Fruit fly (Drosophila melanogaster) whole organism, embryonic: ENCODE measurements around the gene CG14631.

Source experiments
- Antp ChIP-seq: fragments of 200-800 bp; sonication (Bioruptor generic); optimal IDR thresholded peaks from 3 replicates; lab custom pipeline; 2016; ENCODE audit warnings: missing biosample characterization, missing genetic modification characterization
- Atf-2 ChIP-seq: fragments of 200-800 bp; sonication (Bioruptor generic); optimal IDR thresholded peaks from 2 replicates; lab custom pipeline; 2016; ENCODE audit warnings: missing biosample characterization, missing genetic modification characterization
- Bdp1 ChIP-seq: fragments of 200-800 bp; sonication (Bioruptor generic); optimal IDR thresholded peaks from 3 replicates; lab custom pipeline; 2016; ENCODE audit warnings: missing biosample characterization, missing genetic modification characterization
- Bteb2 ChIP-seq: fragments of 200-800 bp; sonication (Bioruptor generic); optimal IDR thresholded peaks from 2 replicates; lab custom pipeline; 2016; ENCODE audit warnings: missing biosample characterization, missing genetic modification characterization
- CG10565 ChIP-seq: fragments of 200-800 bp; sonication (Bioruptor generic); optimal IDR thresholded peaks from 3 replicates; lab custom pipeline; 2016; ENCODE audit warnings: missing biosample characterization, mild to moderate bottlenecking, missing genetic modification characterization
- CG11504 ChIP-seq: fragments of 200-800 bp; sonication (Bioruptor generic); optimal IDR thresholded peaks from 3 replicates; lab custom pipeline; 2019; ENCODE audit warnings: missing biosample characterization, mild to moderate bottlenecking, missing genetic modification characterization, moderate library complexity
- CG1233 ChIP-seq: fragments of 200-800 bp; sonication (Bioruptor generic); optimal IDR thresholded peaks from 4 replicates; lab custom pipeline; 2018; ENCODE audit warnings: missing biosample characterization, mild to moderate bottlenecking, missing genetic modification characterization
- CG14050 ChIP-seq: fragments of 200-800 bp; sonication (Bioruptor generic); IDR thresholded peaks from 3 replicates; pipeline ENCODE4 v1.3.6; 2022; ENCODE audit warnings: missing biosample characterization, missing genetic modification characterization
- CG15696 ChIP-seq: fragments of 200-800 bp; sonication (Bioruptor generic); optimal IDR thresholded peaks from 2 replicates; lab custom pipeline; 2019; ENCODE audit warnings: missing biosample characterization, mild to moderate bottlenecking, missing genetic modification characterization, moderate library complexity
- CG1792 ChIP-seq: fragments of 200-800 bp; sonication (Bioruptor generic); optimal IDR thresholded peaks from 2 replicates; lab custom pipeline; 2016; ENCODE audit warnings: missing biosample characterization, missing genetic modification characterization
- CG2120 ChIP-seq: fragments of 200-800 bp; sonication (Bioruptor generic); optimal IDR thresholded peaks from 3 replicates; lab custom pipeline; 2016; ENCODE audit warnings: missing biosample characterization, missing genetic modification characterization
- CG32767 ChIP-seq: fragments of 200-800 bp; sonication (Bioruptor generic); IDR thresholded peaks from 2 replicates; pipeline ENCODE4 v1.3.6; 2022; ENCODE audit warnings: missing biosample characterization, missing genetic modification characterization
- CG3726 ChIP-seq: fragments of 200-800 bp; sonication (Bioruptor generic); IDR thresholded peaks from 3 replicates; pipeline ENCODE4, ENCODE4 v1.3.6; 2022; ENCODE audit warnings: missing biosample characterization, missing genetic modification characterization
- CG4404 ChIP-seq: fragments of 200-800 bp; sonication (Bioruptor generic); IDR thresholded peaks from 2 replicates; pipeline ENCODE4 v1.3.6; 2022; ENCODE audit warnings: missing biosample characterization, missing genetic modification characterization
- CG4707 ChIP-seq: fragments of 200-800 bp; sonication (Bioruptor generic); optimal IDR thresholded peaks from 2 replicates; lab custom pipeline; 2018; ENCODE audit warnings: missing biosample characterization, mild to moderate bottlenecking, missing genetic modification characterization, moderate library complexity
- CG6683 ChIP-seq: fragments of 200-800 bp; sonication (Bioruptor generic); optimal IDR thresholded peaks from 2 replicates; lab custom pipeline; 2017; ENCODE audit warnings: missing biosample characterization, mild to moderate bottlenecking, missing genetic modification characterization, missing genetic modification reagents
- CG7839 ChIP-seq: fragments of 200-800 bp; sonication (Bioruptor generic); optimal IDR thresholded peaks from 3 replicates; lab custom pipeline; 2018; ENCODE audit warnings: missing biosample characterization, mild to moderate bottlenecking, missing genetic modification characterization, moderate library complexity
- CG8290 ChIP-seq, 3 experiments: fragments of 200-800 bp; sonication (Bioruptor generic); optimal IDR thresholded peaks; 2 replicates each; lab custom pipeline; 2016 to 2019; ENCODE audit warnings: missing biosample characterization in 3 of 3, missing genetic modification characterization in 3 of 3, mild to moderate bottlenecking in 2 of 3, moderate library complexity in 1 of 3
- Camta ChIP-seq: fragments of 200-800 bp; sonication (Bioruptor generic); optimal IDR thresholded peaks from 2 replicates; lab custom pipeline; 2016; ENCODE audit warnings: missing biosample characterization, missing genetic modification characterization
- CoRest ChIP-seq: fragments of 200-800 bp; sonication (Bioruptor generic); optimal IDR thresholded peaks from 3 replicates; lab custom pipeline; 2018; ENCODE audit warnings: missing biosample characterization, mild to moderate bottlenecking, missing genetic modification characterization, moderate library complexity
- D19A ChIP-seq: fragments of 200-800 bp; optimal IDR thresholded peaks from 3 replicates; lab custom pipeline; 2019; ENCODE audit warnings: missing biosample characterization, mild to moderate bottlenecking, missing genetic modification characterization, moderate library complexity
- Dfd ChIP-seq, 2 experiments: fragments of >200 bp; optimal IDR thresholded peaks; 2 replicates each; lab custom pipeline; 2017; ENCODE audit warnings: missing biosample characterization in 2 of 2, missing genetic modification characterization in 2 of 2
- GATAe ChIP-seq: fragments of 200-800 bp; sonication (Bioruptor generic); conservative IDR thresholded peaks from 2 replicates; pipeline ENCODE4 v1.3.6; 2022; ENCODE audit warnings: missing biosample characterization, missing genetic modification characterization
- Hey ChIP-seq: fragments of 200-800 bp; sonication (Bioruptor generic); optimal IDR thresholded peaks from 3 replicates; lab custom pipeline; 2018; ENCODE audit warnings: missing biosample characterization, mild to moderate bottlenecking, missing genetic modification characterization
- Hr3 ChIP-seq: fragments of 200-800 bp; sonication (Bioruptor generic); optimal IDR thresholded peaks from 3 replicates; lab custom pipeline; 2016; ENCODE audit warnings: missing biosample characterization, missing genetic modification characterization
- Kr ChIP-seq: fragments of 200-800 bp; sonication (Bioruptor generic); optimal IDR thresholded peaks from 2 replicates; lab custom pipeline; 2017; ENCODE audit warnings: missing biosample characterization, mild to moderate bottlenecking, missing genetic modification characterization
- MTF-1 ChIP-seq: fragments of 200-800 bp; sonication (Bioruptor generic); optimal IDR thresholded peaks from 2 replicates; lab custom pipeline; 2018; ENCODE audit warnings: missing biosample characterization, mild to moderate bottlenecking, missing genetic modification characterization, borderline replicate concordance
- Med ChIP-seq: fragments of 200-800 bp; sonication (Bioruptor generic); peaks from one replicate; lab custom pipeline; 2016; ENCODE audit warnings: missing biosample characterization, missing genetic modification characterization, mild to moderate bottlenecking, inconsistent platforms, moderate library complexity
- Myb ChIP-seq: fragments of 200-800 bp; sonication (Bioruptor generic); optimal IDR thresholded peaks from 2 replicates; lab custom pipeline; 2016; ENCODE audit warnings: missing biosample characterization, missing genetic modification characterization
- Pdp1 ChIP-seq, 2 experiments: fragments of 200-800 bp; sonication (Bioruptor generic); optimal IDR thresholded peaks; 3 replicates each; lab custom pipeline; 2016; ENCODE audit warnings: missing biosample characterization in 2 of 2, missing genetic modification characterization in 2 of 2, mild to moderate bottlenecking in 1 of 2, moderate library complexity in 1 of 2
- Sox102F ChIP-seq: fragments of 200-800 bp; sonication (Bioruptor generic); optimal IDR thresholded peaks from 2 replicates; lab custom pipeline; 2018; ENCODE audit warnings: missing biosample characterization, mild to moderate bottlenecking, missing genetic modification characterization, moderate library complexity
- Xrp1 ChIP-seq: fragments of 200-800 bp; sonication (Bioruptor generic); IDR thresholded peaks from 2 replicates; pipeline ENCODE4 v1.3.6; 2022; ENCODE audit warnings: missing biosample characterization, missing genetic modification characterization
- ac ChIP-seq: fragments of 200-800 bp; sonication (Bioruptor generic); optimal IDR thresholded peaks from 3 replicates; lab custom pipeline; 2017; ENCODE audit warnings: missing biosample characterization, mild to moderate bottlenecking, missing genetic modification characterization
- ap ChIP-seq: fragments of 200-800 bp; sonication (Bioruptor generic); IDR thresholded peaks from 2 replicates; pipeline ENCODE4 v1.3.6; 2022; ENCODE audit warnings: missing biosample characterization, missing genetic modification characterization
- ase ChIP-seq: fragments of 200-800 bp; sonication (Bioruptor generic); IDR thresholded peaks from 3 replicates; pipeline ENCODE4 v1.3.6; 2022; ENCODE audit warnings: missing biosample characterization, missing genetic modification characterization
- ci ChIP-seq: fragments of 200-800 bp; sonication (Bioruptor generic); IDR thresholded peaks from 3 replicates; pipeline ENCODE4 v1.3.6; 2022; ENCODE audit warnings: missing biosample characterization, missing genetic modification characterization
- croc ChIP-seq: fragments of 200-800 bp; sonication (Bioruptor generic); conservative IDR thresholded peaks from 3 replicates; pipeline ENCODE4 v1.3.6; 2022; ENCODE audit warnings: missing biosample characterization, missing genetic modification characterization
- dimm ChIP-seq: fragments of 200-800 bp; sonication (Bioruptor generic); IDR thresholded peaks from 2 replicates; pipeline ENCODE4 v1.3.6; 2022; ENCODE audit warnings: missing biosample characterization, missing genetic modification characterization
- gsb-n ChIP-seq: fragments of 200-800 bp; sonication (Bioruptor generic); optimal IDR thresholded peaks from 3 replicates; lab custom pipeline; 2018; ENCODE audit warnings: missing biosample characterization, mild to moderate bottlenecking, missing genetic modification characterization
- hth ChIP-seq: fragments of >200 bp; optimal IDR thresholded peaks from 2 replicates; lab custom pipeline; 2017; ENCODE audit warnings: inconsistent platforms
- luna ChIP-seq: fragments of 200-800 bp; sonication (Bioruptor generic); optimal IDR thresholded peaks from 2 replicates; lab custom pipeline; 2016; ENCODE audit warnings: missing biosample characterization, missing genetic modification characterization
- mirr ChIP-seq: fragments of 200-800 bp; sonication (Bioruptor generic); optimal IDR thresholded peaks from 3 replicates; lab custom pipeline; 2018; ENCODE audit warnings: missing biosample characterization, mild to moderate bottlenecking, missing genetic modification characterization
- pan ChIP-seq, 4 experiments: fragments of >200 bp in 3 of 4; fragments of 200-800 bp in 1 of 4; sonication (Bioruptor generic) in 1 of 4; optimal IDR thresholded peaks in 3 of 4; IDR thresholded peaks in 1 of 4; 2 replicates each; pipeline versions ENCODE4 v1.3.6 to Lab custom; 2017 to 2022; ENCODE audit warnings: missing biosample characterization in 2 of 4, missing genetic modification characterization in 2 of 4, mixed read lengths in 1 of 4
- pb ChIP-seq: fragments of 200-800 bp; sonication (Bioruptor generic); optimal IDR thresholded peaks from 3 replicates; lab custom pipeline; 2016; ENCODE audit warnings: missing biosample characterization, missing genetic modification characterization
- pho ChIP-seq: fragments of 200-800 bp; sonication (Bioruptor generic); optimal IDR thresholded peaks from 2 replicates; lab custom pipeline; 2016; ENCODE audit warnings: missing biosample characterization, missing genetic modification characterization
- pum ChIP-seq: fragments of 200-800 bp; sonication (Bioruptor generic); optimal IDR thresholded peaks from 2 replicates; lab custom pipeline; 2016; ENCODE audit warnings: missing biosample characterization, missing genetic modification characterization
- row ChIP-seq: fragments of 200-800 bp; sonication (Bioruptor generic); IDR thresholded peaks from 3 replicates; pipeline ENCODE4 v1.3.6; 2022; ENCODE audit warnings: missing biosample characterization, missing genetic modification characterization
- run ChIP-seq: fragments of 200-800 bp; sonication (Bioruptor generic); optimal IDR thresholded peaks from 3 replicates; lab custom pipeline; 2018; ENCODE audit warnings: missing biosample characterization, mild to moderate bottlenecking, missing genetic modification characterization
- sens ChIP-seq: fragments of 200-800 bp; sonication (Bioruptor generic); peaks from one replicate; lab custom pipeline; 2016; ENCODE audit warnings: missing biosample characterization, missing genetic modification characterization
- sima ChIP-seq: fragments of 200-800 bp; sonication (Bioruptor generic); optimal IDR thresholded peaks from 2 replicates; lab custom pipeline; 2016; ENCODE audit warnings: missing biosample characterization, missing genetic modification characterization
- slbo ChIP-seq: fragments of 200-800 bp; sonication (Bioruptor generic); IDR thresholded peaks from 2 replicates; pipeline ENCODE4 v1.3.6; 2022; ENCODE audit warnings: missing biosample characterization, missing genetic modification characterization
- wek ChIP-seq: fragments of 200-800 bp; sonication (Bioruptor generic); optimal IDR thresholded peaks from 3 replicates; lab custom pipeline; 2018; ENCODE audit warnings: missing biosample characterization, mild to moderate bottlenecking, missing genetic modification characterization, moderate library complexity

Gene CG14631

DNA sequence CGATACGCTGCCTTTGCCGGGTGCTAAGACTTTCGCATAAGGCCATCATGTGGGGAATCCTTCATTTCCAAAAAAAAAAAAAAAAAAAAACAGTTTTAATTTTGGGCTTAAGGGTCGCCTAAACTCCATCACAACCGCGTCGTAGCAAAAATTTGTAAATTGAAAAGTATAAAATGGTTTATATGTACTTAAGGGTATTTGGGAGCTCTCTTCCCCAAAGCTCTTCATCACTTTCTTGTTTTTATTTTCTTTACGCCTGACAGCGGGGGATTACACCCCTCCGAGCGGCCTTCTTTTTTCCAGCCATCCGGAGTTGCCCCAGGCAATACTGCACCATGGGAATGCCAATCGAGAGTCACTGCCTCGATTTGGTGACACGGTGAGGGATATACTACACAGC lies 47.8 kb upstream of the CG14631 start (continued):
- no peak for TF ChIP-seq CG10565 (GFP tag; lab: Kevin White, UChicago)
- no peak for TF ChIP-seq Kr (GFP tag; lab: Kevin White, UChicago)
- peak; percentile 70 for TF ChIP-seq Med (GFP tag; lab: Kevin White, UChicago)
- 0 out of 2 replicates have a peak, but pooled peaks have one; percentile 7 for TF ChIP-seq slbo
- no peak for TF ChIP-seq dimm (GFP tag; lab: Robert Waterston, UW)
- TF ChIP-seq wek (GFP tag; lab: Kevin White, UChicago): no peak
- no peak for TF ChIP-seq CG1233 (GFP tag; lab: Kevin White, UChicago)
- no peak for TF ChIP-seq pb (GFP tag; lab: Kevin White, UChicago)
- TF ChIP-seq Hey (tag; lab: Kevin White, UChicago): no peak
- no peak for TF ChIP-seq ac (GFP tag; lab: Kevin White, UChicago)
- TF ChIP-seq hth (lab: Kevin White, UChicago): no peak
- no peak for TF ChIP-seq CG6683 (GFP tag; lab: Kevin White, UChicago)
- no peak for TF ChIP-seq gsb-n (tag; lab: Kevin White, UChicago)
- TF ChIP-seq CG3726 (GFP tag; lab: Robert Waterston, UW): no peak
- TF ChIP-seq ci (GFP tag; lab: Robert Waterston, UW): 0 out of 3 replicates have a peak, but pooled peaks have one; percentile 13
- no peak for TF ChIP-seq ase (GFP tag; lab: Robert Waterston, UW)
- no peak for TF ChIP-seq CoRest (tag; lab: Kevin White, UChicago)
- peak; percentile 43 for TF ChIP-seq D19A (tag; lab: Kevin White, UChicago)
- TF ChIP-seq MTF-1 (GFP tag; lab: Kevin White, UChicago): no peak
- no peak for TF ChIP-seq ap (GFP tag; lab: Robert Waterston, UW)
- TF ChIP-seq CG4707 (GFP tag; lab: Kevin White, UChicago): no peak
- peak; percentile 50; the same call in 2 of the 3 replicates for TF ChIP-seq row (GFP tag; lab: Robert Waterston, UW)
- no peak for TF ChIP-seq croc (GFP tag; lab: Robert Waterston, UW)
- no peak for TF ChIP-seq CG8290 (GFP tag; optimal IDR thresholded peaks at IDR 0.05; lab: Kevin White, UChicago)
- TF ChIP-seq CG8290 (tag; optimal IDR thresholded peaks at IDR 0.05; lab: Kevin White, UChicago): no peak
- no peak for TF ChIP-seq Myb
- no peak for TF ChIP-seq CG4404
- TF ChIP-seq Sox102F (GFP tag; lab: Kevin White, UChicago): peak; percentile 6
- TF ChIP-seq Bteb2 (GFP tag; lab: Kevin White, UChicago): no peak
- no peak for TF ChIP-seq GATAe (GFP tag; lab: Robert Waterston, UW)
- TF ChIP-seq CG32767 (GFP tag; lab: Robert Waterston, UW): no peak
- no peak for TF ChIP-seq sima
- TF ChIP-seq Antp (GFP tag; lab: Kevin White, UChicago): no peak
- TF ChIP-seq Atf-2: no peak
- peak; percentile 19 for TF ChIP-seq CG2120 (GFP tag; lab: Kevin White, UChicago)
- TF ChIP-seq pum (GFP tag; lab: Kevin White, UChicago): no peak
- TF ChIP-seq Pdp1 (GFP tag; optimal IDR thresholded peaks at IDR 0.05; lab: Kevin White, UChicago): no peak
- TF ChIP-seq Bdp1 (GFP tag; lab: Kevin White, UChicago): no peak
- TF ChIP-seq mirr (GFP tag; lab: Kevin White, UChicago): no peak
- no peak for TF ChIP-seq pho (GFP tag; lab: Kevin White, UChicago)
- TF ChIP-seq CG14050 (GFP tag; lab: Robert Waterston, UW): no peak
- no peak for TF ChIP-seq luna (GFP tag; lab: Kevin White, UChicago)
- no peak for TF ChIP-seq CG7839
- no peak for TF ChIP-seq CG15696 (tag; lab: Kevin White, UChicago)
- TF ChIP-seq CG11504 (tag; lab: Kevin White, UChicago): peak; percentile 34
- TF ChIP-seq Dfd (GFP tag; optimal IDR thresholded peaks at IDR 0.05; lab: Kevin White, UChicago): no peak
- no peak for TF ChIP-seq Camta (GFP tag; lab: Kevin White, UChicago)
- TF ChIP-seq Xrp1 (GFP tag; lab: Robert Waterston, UW): no peak
- no peak for TF ChIP-seq CG1792 (GFP tag; lab: Kevin White, UChicago)
- TF ChIP-seq run (tag; lab: Kevin White, UChicago): no peak
- TF ChIP-seq Hr3 (GFP tag; lab: Kevin White, UChicago): no peak
- peak; percentile 72 for TF ChIP-seq sens
- no peak for TF ChIP-seq pan (optimal IDR thresholded peaks at IDR 0.05; lab: Kevin White, UChicago)
- TF ChIP-seq pan (GFP tag; optimal IDR thresholded peaks at IDR 0.05 in 1 of 2, IDR thresholded peaks at IDR 0.05 in 1 of 2): no peak
